Worm (Caenorhabditis elegans) whole organism, early embryonic: ENCODE measurements around the gene lhpp-1.

Experiments
- B0310.2 ChIP-seq: sonication (generic microtip); optimal IDR thresholded peaks from 2 replicates; lab custom pipeline; 2016; ENCODE audit warnings: mild to moderate bottlenecking, missing genetic modification characterization, missing compliant biosample characterization
- F13C5.2 ChIP-seq: sonication (generic microtip); optimal IDR thresholded peaks from 2 replicates; lab custom pipeline; 2017; ENCODE audit warnings: mild to moderate bottlenecking, missing genetic modification characterization, inconsistent platforms, missing compliant biosample characterization
- aly-1 ChIP-seq: sonication (generic microtip); optimal IDR thresholded peaks from 2 replicates; lab custom pipeline; 2016; ENCODE audit warnings: missing genetic modification characterization, missing compliant biosample characterization
- ama-1 ChIP-seq: fragments of 150-350 bp; optimal IDR thresholded peaks from 2 replicates; lab custom pipeline; 2014
- ceh-13 ChIP-seq: fragments of 200-800 bp; sonication (Bioruptor generic); optimal IDR thresholded peaks from 2 replicates; lab custom pipeline; 2018; ENCODE audit warnings: mild to moderate bottlenecking, missing genetic modification characterization, missing compliant biosample characterization
- ceh-36 ChIP-seq: sonication (generic microtip); optimal IDR thresholded peaks from 2 replicates; lab custom pipeline; 2016; ENCODE audit warnings: missing genetic modification characterization, inconsistent platforms, missing compliant biosample characterization
- ets-7 ChIP-seq: sonication (generic microtip); optimal IDR thresholded peaks from 2 replicates; lab custom pipeline; 2016; ENCODE audit warnings: missing genotype, missing genetic modification characterization, missing compliant biosample characterization
- flt-1 ChIP-seq: fragments of 200-800 bp; sonication (Bioruptor generic); IDR thresholded peaks from 2 replicates; pipeline ENCODE4 v1.3.6; 2022; ENCODE audit warnings: missing genetic modification characterization, missing compliant biosample characterization
- hmbx-1 ChIP-seq: sonication (generic microtip); optimal IDR thresholded peaks from 2 replicates; lab custom pipeline; 2016; ENCODE audit warnings: mild to moderate bottlenecking, missing genetic modification characterization, missing compliant biosample characterization
- hmg-4 ChIP-seq: fragments of 200-800 bp; sonication (Bioruptor generic); optimal IDR thresholded peaks from 2 replicates; lab custom pipeline; 2018; ENCODE audit warnings: mild to moderate bottlenecking, missing genetic modification characterization, missing compliant biosample characterization
- hnd-1 ChIP-seq: sonication (generic microtip); optimal IDR thresholded peaks from 2 replicates; lab custom pipeline; 2016; ENCODE audit warnings: missing genetic modification characterization, missing compliant biosample characterization
- pes-1 ChIP-seq: fragments of 200-800 bp; sonication (Bioruptor generic); IDR thresholded peaks from 2 replicates; pipeline ENCODE4 v1.3.6; 2022; ENCODE audit warnings: missing genetic modification reagents, missing genetic modification characterization, missing compliant biosample characterization
- scrt-1 ChIP-seq: fragments of 200-800 bp; sonication (Bioruptor generic); IDR thresholded peaks from 2 replicates; pipeline ENCODE4 v1.3.6; 2022; ENCODE audit warnings: missing genetic modification characterization, missing compliant biosample characterization
- sea-1 ChIP-seq: fragments of 200-800 bp; sonication (Bioruptor generic); conservative IDR thresholded peaks from 2 replicates; pipeline ENCODE4 v1.3.6; 2022; ENCODE audit warnings: missing genetic modification characterization, missing compliant biosample characterization
- tbx-11 ChIP-seq: fragments of 200-800 bp; sonication (Bioruptor generic); IDR thresholded peaks from 2 replicates; pipeline ENCODE4 v1.3.6; 2022; ENCODE audit warnings: missing genetic modification characterization, missing compliant biosample characterization
- tbx-37 ChIP-seq: fragments of 200-800 bp; sonication (Bioruptor generic); conservative IDR thresholded peaks from 2 replicates; pipeline ENCODE4 v1.3.6; 2022; ENCODE audit warnings: missing genetic modification reagents, missing genetic modification characterization, missing compliant biosample characterization
- tra-4 ChIP-seq: sonication (generic microtip); optimal IDR thresholded peaks from 2 replicates; lab custom pipeline; 2017; ENCODE audit warnings: missing genetic modification characterization, missing compliant biosample characterization

lhpp-1 gene

DNA sequence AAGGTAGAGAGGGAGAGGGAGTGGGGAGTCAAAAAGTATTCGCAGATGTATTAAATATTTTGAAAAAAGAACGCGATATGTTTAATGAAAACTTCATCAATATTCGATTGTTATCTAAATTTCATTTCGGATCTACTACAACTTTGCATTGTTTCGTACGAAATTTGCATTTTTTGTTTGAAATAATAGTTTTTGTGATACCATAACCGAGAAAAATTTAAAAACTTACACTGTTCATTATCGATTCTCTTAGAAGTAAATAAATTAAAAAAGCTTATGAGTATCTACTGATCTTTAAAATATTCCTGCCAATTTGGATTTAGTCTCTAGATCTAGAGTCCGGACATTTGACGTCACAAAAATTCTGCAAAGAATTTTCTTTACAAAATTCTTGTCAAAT is 31.3 kb downstream of the lhpp-1 start, which contains the start of gene R07B7.9:
Gene R07B7.9 (minus strand): TSS at position 101 of the 400 bp plus-strand sequence.
- TF ChIP-seq hmg-4 (GFP tag; lab: Kevin White, UChicago), result no peak
- no peak for TF ChIP-seq pes-1 (GFP tag; lab: Robert Waterston, UW)
- TF ChIP-seq tbx-11 (GFP tag; lab: Robert Waterston, UW), result no peak
- TF ChIP-seq tra-4 (tag; lab: Kevin White, UChicago), result no peak
- no peak for TF ChIP-seq B0310.2 (tag; lab: Kevin White, UChicago)
- TF ChIP-seq F13C5.2 (tag; lab: Kevin White, UChicago), result no peak
- no peak for TF ChIP-seq ets-7 (tag; lab: Kevin White, UChicago)
- TF ChIP-seq ceh-36 (tag; lab: Kevin White, UChicago), result no peak
- no peak for TF ChIP-seq hnd-1 (tag; lab: Kevin White, UChicago)
- TF ChIP-seq hmbx-1 (tag; lab: Kevin White, UChicago), result no peak
- no peak for TF ChIP-seq ama-1 (lab: Kevin White, UChicago)
- no peak for TF ChIP-seq ceh-13 (GFP tag; lab: Kevin White, UChicago)

ce11 chrV:12075983-12076382 is 35.6 kb downstream of the lhpp-1 start:
- TF ChIP-seq hmbx-1 (tag; lab: Kevin White, UChicago) (no peak), hnd-1 (tag; lab: Kevin White, UChicago) (no peak), hmg-4 (GFP tag; lab: Kevin White, UChicago) (no peak), ceh-36 (tag; lab: Kevin White, UChicago) (no peak), F13C5.2 (tag; lab: Kevin White, UChicago) (no peak), tra-4 (tag; lab: Kevin White, UChicago) (no peak), sea-1 (no peak), ets-7 (tag; lab: Kevin White, UChicago) (no peak), B0310.2 (tag; lab: Kevin White, UChicago) (no peak), tbx-11 (GFP tag; lab: Robert Waterston, UW) (no peak), ama-1 (lab: Kevin White, UChicago) (no peak), ceh-13 (GFP tag; lab: Kevin White, UChicago) (no peak), aly-1 (tag; lab: Kevin White, UChicago) (no peak), pes-1 (GFP tag; lab: Robert Waterston, UW) (no peak), tbx-37 (GFP tag; lab: Robert Waterston, UW) (no peak), scrt-1 (GFP tag; lab: Robert Waterston, UW) (no peak), flt-1 (GFP tag; lab: Robert Waterston, UW) (no peak)

ce11 chrV:12074886-12075285 is 36.7 kb downstream of the lhpp-1 start, which contains the start of gene R07B7.6:
Gene R07B7.6, minus strand, starts transcription at chrV:12074986.
- TF ChIP-seq ets-7 (tag; lab: Kevin White, UChicago), result no peak
- no peak for TF ChIP-seq hmbx-1 (tag; lab: Kevin White, UChicago)
- no peak for TF ChIP-seq ama-1 (lab: Kevin White, UChicago)
- no peak for TF ChIP-seq sea-1
- no peak for TF ChIP-seq flt-1 (GFP tag; lab: Robert Waterston, UW)
- TF ChIP-seq F13C5.2 (tag; lab: Kevin White, UChicago), result no peak
- TF ChIP-seq hmg-4 (GFP tag; lab: Kevin White, UChicago), result no peak
- TF ChIP-seq hnd-1 (tag; lab: Kevin White, UChicago), result no peak
- no peak for TF ChIP-seq aly-1 (tag; lab: Kevin White, UChicago)
- TF ChIP-seq tbx-11 (GFP tag; lab: Robert Waterston, UW), result no peak
- TF ChIP-seq B0310.2 (tag; lab: Kevin White, UChicago), result no peak
- TF ChIP-seq scrt-1 (GFP tag; lab: Robert Waterston, UW), result no peak
- TF ChIP-seq ceh-13 (GFP tag; lab: Kevin White, UChicago), result no peak
- TF ChIP-seq ceh-36 (tag; lab: Kevin White, UChicago), result no peak
- no peak for TF ChIP-seq tra-4 (tag; lab: Kevin White, UChicago)
- no peak for TF ChIP-seq pes-1 (GFP tag; lab: Robert Waterston, UW)

DNA sequence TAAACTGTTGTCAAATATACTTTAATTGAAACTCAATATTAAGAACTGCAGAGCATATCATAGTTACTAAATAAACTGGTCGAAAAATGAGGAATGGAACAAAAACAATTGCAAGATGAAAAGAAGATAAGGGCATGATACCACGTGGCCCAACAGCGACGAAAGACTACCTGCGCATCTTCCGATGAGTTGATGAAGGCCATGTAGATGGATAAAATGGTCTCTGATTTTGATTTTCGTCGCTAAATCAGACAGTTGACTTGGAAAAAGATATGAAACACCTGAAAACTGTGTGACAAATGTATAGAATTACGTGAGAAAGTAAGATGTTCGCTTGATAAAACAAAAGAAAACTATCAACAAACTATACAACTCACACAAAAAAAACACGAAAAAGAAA is 40.1 kb downstream of the lhpp-1 start:
- TF ChIP-seq ets-7 (tag; lab: Kevin White, UChicago) (no peak), ceh-36 (tag; lab: Kevin White, UChicago) (no peak), aly-1 (tag; lab: Kevin White, UChicago) (no peak), ama-1 (lab: Kevin White, UChicago) (no peak), hmg-4 (GFP tag; lab: Kevin White, UChicago) (no peak), ceh-13 (GFP tag; lab: Kevin White, UChicago) (no peak), sea-1 (no peak), tra-4 (tag; lab: Kevin White, UChicago) (no peak), flt-1 (GFP tag; lab: Robert Waterston, UW) (no peak), F13C5.2 (tag; lab: Kevin White, UChicago) (no peak), pes-1 (GFP tag; lab: Robert Waterston, UW) (no peak), tbx-11 (GFP tag; lab: Robert Waterston, UW) (no peak), hnd-1 (tag; lab: Kevin White, UChicago) (no peak), scrt-1 (GFP tag; lab: Robert Waterston, UW) (no peak), tbx-37 (GFP tag; lab: Robert Waterston, UW) (no peak), hmbx-1 (tag; lab: Kevin White, UChicago) (no peak), B0310.2 (tag; lab: Kevin White, UChicago) (no peak)

- no peak for TF ChIP-seq hmbx-1 (tag; lab: Kevin White, UChicago)
- no peak for TF ChIP-seq ceh-13 (GFP tag; lab: Kevin White, UChicago)
- no peak for TF ChIP-seq tbx-11 (GFP tag; lab: Robert Waterston, UW)
- no peak for TF ChIP-seq flt-1 (GFP tag; lab: Robert Waterston, UW)
- no peak for TF ChIP-seq F13C5.2 (tag; lab: Kevin White, UChicago)
- TF ChIP-seq sea-1, result no peak
These were observed 41.2 kb downstream of the lhpp-1 start, which contains the start of gene kmo-1 for ce11 chrV:12070419-12070818. Gene kmo-1, minus strand, starts transcription at chrV:12070519.

DNA sequence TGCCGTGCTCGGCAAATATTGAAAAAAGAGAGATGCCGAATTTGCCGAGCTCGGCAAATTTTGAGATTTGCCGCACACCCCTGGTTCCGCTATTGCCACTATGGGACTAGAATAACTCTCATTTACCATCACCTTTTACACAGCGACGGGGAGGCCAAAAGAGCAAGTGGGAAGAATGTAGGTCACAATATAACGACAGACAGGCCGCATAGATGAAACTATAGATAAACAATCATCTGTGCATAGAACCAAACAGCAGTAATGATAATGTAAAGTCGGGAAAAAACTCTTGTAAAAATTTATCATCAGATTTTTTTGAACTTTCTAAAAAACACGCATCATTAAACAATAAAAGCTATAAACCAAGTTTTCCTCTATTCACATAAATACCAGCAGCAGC is 43.2 kb downstream of the lhpp-1 start, which contains the start of gene kmo-2:
Gene kmo-2 (minus strand): TSS at position 101 of the 400 bp plus-strand sequence.
- TF ChIP-seq tbx-11 (GFP tag; lab: Robert Waterston, UW), result no peak
- no peak for TF ChIP-seq ama-1 (lab: Kevin White, UChicago)
- TF ChIP-seq ceh-13 (GFP tag; lab: Kevin White, UChicago), result no peak
- TF ChIP-seq tra-4 (tag; lab: Kevin White, UChicago), result no peak
- no peak for TF ChIP-seq hmbx-1 (tag; lab: Kevin White, UChicago)
- TF ChIP-seq tbx-37 (GFP tag; lab: Robert Waterston, UW), result no peak
- no peak for TF ChIP-seq aly-1 (tag; lab: Kevin White, UChicago)
- no peak for TF ChIP-seq F13C5.2 (tag; lab: Kevin White, UChicago)
- no peak for TF ChIP-seq sea-1
- no peak for TF ChIP-seq hnd-1 (tag; lab: Kevin White, UChicago)
- no peak for TF ChIP-seq scrt-1 (GFP tag; lab: Robert Waterston, UW)
- TF ChIP-seq hmg-4 (GFP tag; lab: Kevin White, UChicago), result no peak
